Fruit fly (Drosophila melanogaster) whole organism, prepupa: ENCODE data around the gene CG3213.

Experiments
- Blimp-1 ChIP-seq: fragments of 200-800 bp; sonication (Bioruptor generic); optimal IDR thresholded peaks from 3 replicates; lab custom pipeline; 2017; ENCODE audit warnings: missing biosample characterization, missing genetic modification characterization, mild to moderate bottlenecking, moderate library complexity, missing genetic modification reagents
- CG10631 ChIP-seq: fragments of 200-800 bp; sonication (Bioruptor generic); optimal IDR thresholded peaks from 2 replicates; lab custom pipeline; 2016; ENCODE audit warnings: missing biosample characterization, missing genetic modification characterization
- CG10669 ChIP-seq: fragments of 200-800 bp; sonication (Bioruptor generic); optimal IDR thresholded peaks from 3 replicates; lab custom pipeline; 2018; ENCODE audit warnings: missing biosample characterization, mild to moderate bottlenecking, missing genetic modification characterization, moderate library complexity
- CG11902 ChIP-seq: fragments of 200-800 bp; sonication (Bioruptor generic); optimal IDR thresholded peaks from 3 replicates; lab custom pipeline; 2016; ENCODE audit warnings: missing biosample characterization, missing genetic modification characterization
- CG1621 ChIP-seq: fragments of 200-800 bp; sonication (Bioruptor generic); optimal IDR thresholded peaks from 3 replicates; lab custom pipeline; 2018; ENCODE audit warnings: missing biosample characterization, mild to moderate bottlenecking, missing genetic modification characterization
- CG3032 ChIP-seq: fragments of 200-800 bp; optimal IDR thresholded peaks from 2 replicates; lab custom pipeline; 2019; ENCODE audit warnings: missing biosample characterization, mild to moderate bottlenecking, missing genetic modification characterization, moderate library complexity
- CG31627 ChIP-seq: fragments of 200-800 bp; sonication (Bioruptor generic); optimal IDR thresholded peaks from 3 replicates; lab custom pipeline; 2016; ENCODE audit warnings: missing biosample characterization, missing genetic modification characterization
- CG32006 ChIP-seq: fragments of 200-800 bp; sonication (Bioruptor generic); optimal IDR thresholded peaks from 3 replicates; lab custom pipeline; 2017; ENCODE audit warnings: missing biosample characterization, mild to moderate bottlenecking, missing genetic modification characterization
- CG34406 ChIP-seq: fragments of 200-800 bp; sonication (Bioruptor generic); optimal IDR thresholded peaks from 3 replicates; lab custom pipeline; 2016; ENCODE audit warnings: missing biosample characterization, missing genetic modification characterization
- CG3919 ChIP-seq: fragments of 200-800 bp; sonication (Bioruptor generic); optimal IDR thresholded peaks from 3 replicates; lab custom pipeline; 2016; ENCODE audit warnings: missing biosample characterization, missing genetic modification characterization
- CG4318 ChIP-seq: fragments of 200-800 bp; sonication (Bioruptor generic); optimal IDR thresholded peaks from 3 replicates; lab custom pipeline; 2017; ENCODE audit warnings: missing biosample characterization, mild to moderate bottlenecking, missing genetic modification characterization
- CG6163 ChIP-seq: fragments of 200-800 bp; sonication (Bioruptor generic); IDR thresholded peaks from 3 replicates; pipeline ENCODE4 v1.3.6; 2022; ENCODE audit warnings: missing biosample characterization, missing genetic modification characterization
- CG6276 ChIP-seq: fragments of 200-800 bp; sonication (Bioruptor generic); optimal IDR thresholded peaks from 2 replicates; lab custom pipeline; 2017; ENCODE audit warnings: missing biosample characterization, mild to moderate bottlenecking, missing genetic modification characterization
- CG6792 ChIP-seq: fragments of 200-800 bp; sonication (Bioruptor generic); optimal IDR thresholded peaks from 3 replicates; lab custom pipeline; 2016; ENCODE audit warnings: missing biosample characterization, missing genetic modification characterization
- CG6808 ChIP-seq: fragments of 200-800 bp; sonication (Bioruptor generic); optimal IDR thresholded peaks from 3 replicates; lab custom pipeline; 2017; ENCODE audit warnings: missing biosample characterization, missing genetic modification characterization, mild to moderate bottlenecking, moderate library complexity, missing genetic modification reagents
- CG6854 ChIP-seq: fragments of 200-800 bp; sonication (Bioruptor generic); optimal IDR thresholded peaks from 2 replicates; lab custom pipeline; 2017; ENCODE audit warnings: missing biosample characterization, mild to moderate bottlenecking, missing genetic modification characterization
- CG7368 ChIP-seq: fragments of 200-800 bp; sonication (Bioruptor generic); optimal IDR thresholded peaks from 3 replicates; lab custom pipeline; 2016; ENCODE audit warnings: missing biosample characterization, missing genetic modification characterization
- CG8119 ChIP-seq: fragments of 200-800 bp; sonication (Bioruptor generic); IDR thresholded peaks from 3 replicates; pipeline ENCODE4 v1.3.6; 2022; ENCODE audit warnings: missing biosample characterization, missing genetic modification characterization
- CG9139 ChIP-seq: fragments of 200-800 bp; sonication (Bioruptor generic); optimal IDR thresholded peaks from 3 replicates; lab custom pipeline; 2017; ENCODE audit warnings: missing biosample characterization, mild to moderate bottlenecking, missing genetic modification characterization
- Eip75B ChIP-seq: fragments of 200-800 bp; sonication (Bioruptor generic); optimal IDR thresholded peaks from 3 replicates; lab custom pipeline; 2016; ENCODE audit warnings: missing biosample characterization, missing genetic modification characterization
- Eip78C ChIP-seq: fragments of 200-800 bp; sonication (Bioruptor generic); peaks from one replicate; lab custom pipeline; 2016; ENCODE audit warnings: missing biosample characterization, missing genetic modification characterization
- Eip93F ChIP-seq: fragments of 200-800 bp; sonication (Bioruptor generic); optimal IDR thresholded peaks from 2 replicates; lab custom pipeline; 2016; ENCODE audit warnings: missing biosample characterization, mild to moderate bottlenecking, missing genetic modification characterization
- Ets21C ChIP-seq: fragments of 200-800 bp; sonication (Bioruptor generic); optimal IDR thresholded peaks from 3 replicates; lab custom pipeline; 2016; ENCODE audit warnings: missing biosample characterization, missing genetic modification characterization
- Hr39 ChIP-seq: fragments of 200-800 bp; sonication (Bioruptor generic); optimal IDR thresholded peaks from 2 replicates; lab custom pipeline; 2016; ENCODE audit warnings: missing biosample characterization, missing genetic modification characterization
- Hr4 ChIP-seq: fragments of 200-800 bp; sonication (Bioruptor generic); optimal IDR thresholded peaks from 3 replicates; lab custom pipeline; 2016; ENCODE audit warnings: missing biosample characterization, missing genetic modification characterization
- Lpt ChIP-seq: fragments of 200-800 bp; sonication (Bioruptor generic); optimal IDR thresholded peaks from 3 replicates; lab custom pipeline; 2016; ENCODE audit warnings: missing biosample characterization, missing genetic modification characterization
- Met ChIP-seq: fragments of 200-800 bp; sonication (Bioruptor generic); optimal IDR thresholded peaks from 3 replicates; lab custom pipeline; 2016; ENCODE audit warnings: missing biosample characterization, missing genetic modification characterization
- OdsH ChIP-seq: fragments of 200-800 bp; sonication (Bioruptor generic); optimal IDR thresholded peaks from 3 replicates; lab custom pipeline; 2016; ENCODE audit warnings: missing biosample characterization, missing genetic modification characterization
- Smox ChIP-seq: fragments of 200-800 bp; sonication (Bioruptor generic); optimal IDR thresholded peaks from 3 replicates; lab custom pipeline; 2016; ENCODE audit warnings: missing biosample characterization, missing genetic modification characterization
- Sox102F ChIP-seq: fragments of 200-800 bp; sonication (Bioruptor generic); optimal IDR thresholded peaks from 2 replicates; lab custom pipeline; 2016; ENCODE audit warnings: missing biosample characterization, mild to moderate bottlenecking, missing genetic modification characterization
- Sox14 ChIP-seq: fragments of 200-800 bp; sonication (Bioruptor generic); optimal IDR thresholded peaks from 3 replicates; lab custom pipeline; 2016; ENCODE audit warnings: missing biosample characterization, missing genetic modification characterization
- Sox15 ChIP-seq: fragments of 200-800 bp; sonication (Bioruptor generic); optimal IDR thresholded peaks from 3 replicates; lab custom pipeline; 2016; ENCODE audit warnings: missing biosample characterization, missing genetic modification characterization
- achi ChIP-seq: fragments of 200-800 bp; sonication (Bioruptor generic); optimal IDR thresholded peaks from 3 replicates; lab custom pipeline; 2016; ENCODE audit warnings: missing biosample characterization, missing genetic modification characterization
- cyc ChIP-seq: fragments of 200-800 bp; sonication (Bioruptor generic); optimal IDR thresholded peaks from 3 replicates; lab custom pipeline; 2016; ENCODE audit warnings: missing biosample characterization, missing genetic modification characterization
- dsx ChIP-seq: fragments of 200-800 bp; optimal IDR thresholded peaks from 3 replicates; lab custom pipeline; 2019; ENCODE audit warnings: missing biosample characterization, mild to moderate bottlenecking, missing genetic modification characterization, moderate library complexity; ENCODE audit not compliant: poor library complexity, severe bottlenecking
- esn ChIP-seq: fragments of 200-800 bp; sonication (Bioruptor generic); optimal IDR thresholded peaks from 2 replicates; lab custom pipeline; 2016; ENCODE audit warnings: missing biosample characterization, mild to moderate bottlenecking, missing genetic modification characterization, moderate library complexity
- fd59A ChIP-seq: fragments of 200-800 bp; sonication (Bioruptor generic); optimal IDR thresholded peaks from 2 replicates; lab custom pipeline; 2017; ENCODE audit warnings: missing biosample characterization, mild to moderate bottlenecking, missing genetic modification characterization, missing genetic modification reagents
- fd85E ChIP-seq: fragments of 200-800 bp; sonication (Bioruptor generic); optimal IDR thresholded peaks from 3 replicates; lab custom pipeline; 2016; ENCODE audit warnings: missing biosample characterization, missing genetic modification characterization
- lz ChIP-seq: fragments of 200-800 bp; sonication (Bioruptor generic); optimal IDR thresholded peaks from 3 replicates; lab custom pipeline; 2016; ENCODE audit warnings: missing biosample characterization, missing genetic modification characterization
- net ChIP-seq: fragments of 200-800 bp; sonication (Bioruptor generic); optimal IDR thresholded peaks from 3 replicates; lab custom pipeline; 2016; ENCODE audit warnings: missing biosample characterization, missing genetic modification characterization
- pdm3 ChIP-seq: fragments of 200-800 bp; sonication (Bioruptor generic); optimal IDR thresholded peaks from 3 replicates; lab custom pipeline; 2016; ENCODE audit warnings: missing biosample characterization, missing genetic modification characterization
- ss ChIP-seq, 2 experiments: fragments of 200-800 bp; sonication (Bioruptor generic); optimal IDR thresholded peaks; 2 replicates in 1 of 2; 3 replicates in 1 of 2; lab custom pipeline; 2017 to 2018; ENCODE audit warnings: mild to moderate bottlenecking in 2 of 2, missing biosample characterization in 2 of 2, missing genetic modification characterization in 2 of 2, moderate library complexity in 1 of 2
- svp ChIP-seq: fragments of 200-800 bp; sonication (Bioruptor generic); peaks from one replicate; lab custom pipeline; 2016; ENCODE audit warnings: missing biosample characterization, missing genetic modification characterization
- topi ChIP-seq: fragments of 200-800 bp; sonication (Bioruptor generic); optimal IDR thresholded peaks from 3 replicates; lab custom pipeline; 2016; ENCODE audit warnings: missing biosample characterization, missing genetic modification characterization
- vri ChIP-seq: fragments of 200-800 bp; sonication (Bioruptor generic); optimal IDR thresholded peaks from 3 replicates; lab custom pipeline; 2016; ENCODE audit warnings: missing biosample characterization, mild to moderate bottlenecking, missing genetic modification characterization

The CG3213 gene

dm6 chr2L:3478034-3478880 is 41.2 kb downstream of the CG3213 start, which contains the start of gene Thor (continued):
- TF ChIP-seq CG6808 (GFP tag; lab: Kevin White, UChicago) (peak; percentile 44), CG7368 (peak; percentile 34), Met (GFP tag; lab: Kevin White, UChicago) (peak; percentile 17), fd59A (GFP tag; lab: Kevin White, UChicago) (no peak), Lpt (GFP tag; lab: Kevin White, UChicago) (no peak), CG34406 (no peak), CG4318 (GFP tag; lab: Kevin White, UChicago) (no peak), CG6163 (GFP tag; lab: Robert Waterston, UW) (peak; percentile 66), ss (GFP tag; optimal IDR thresholded peaks at IDR 0.05; lab: Kevin White, UChicago) (peak; percentile 47 to 56), CG6792 (GFP tag; lab: Kevin White, UChicago) (peak; percentile 39), esn (GFP tag; lab: Kevin White, UChicago) (peak; percentile 46), CG9139 (GFP tag; lab: Kevin White, UChicago) (peak; percentile 79), cyc (no peak), Eip75B (GFP tag; lab: Kevin White, UChicago) (peak; percentile 26), lz (GFP tag; lab: Kevin White, UChicago) (no peak), Blimp-1 (GFP tag; lab: Kevin White, UChicago) (no peak), CG8119 (GFP tag; lab: Robert Waterston, UW) (peak; percentile 47; the same call in 2 of the 3 replicates), Hr39 (GFP tag; lab: Kevin White, UChicago) (no peak), CG6276 (peak; percentile 1), Eip78C (GFP tag; lab: Kevin White, UChicago) (peak; percentile 79), Eip93F (no peak), Smox (GFP tag; lab: Kevin White, UChicago) (no peak), CG1621 (tag; lab: Kevin White, UChicago) (peak; percentile 7), svp (peak; percentile 79), CG3919 (GFP tag; lab: Kevin White, UChicago) (peak; percentile 49), CG6854 (GFP tag; lab: Kevin White, UChicago) (peak; percentile 30), CG31627 (no peak), Sox14 (GFP tag; lab: Kevin White, UChicago) (peak; percentile 11), achi (GFP tag; lab: Kevin White, UChicago) (no peak), Ets21C (GFP tag; lab: Kevin White, UChicago) (no peak), CG3032 (no peak), CG11902 (GFP tag; lab: Kevin White, UChicago) (no peak), topi (GFP tag; lab: Kevin White, UChicago) (peak; percentile 43), Sox102F (GFP tag; lab: Kevin White, UChicago) (peak; percentile 49)

DNA sequence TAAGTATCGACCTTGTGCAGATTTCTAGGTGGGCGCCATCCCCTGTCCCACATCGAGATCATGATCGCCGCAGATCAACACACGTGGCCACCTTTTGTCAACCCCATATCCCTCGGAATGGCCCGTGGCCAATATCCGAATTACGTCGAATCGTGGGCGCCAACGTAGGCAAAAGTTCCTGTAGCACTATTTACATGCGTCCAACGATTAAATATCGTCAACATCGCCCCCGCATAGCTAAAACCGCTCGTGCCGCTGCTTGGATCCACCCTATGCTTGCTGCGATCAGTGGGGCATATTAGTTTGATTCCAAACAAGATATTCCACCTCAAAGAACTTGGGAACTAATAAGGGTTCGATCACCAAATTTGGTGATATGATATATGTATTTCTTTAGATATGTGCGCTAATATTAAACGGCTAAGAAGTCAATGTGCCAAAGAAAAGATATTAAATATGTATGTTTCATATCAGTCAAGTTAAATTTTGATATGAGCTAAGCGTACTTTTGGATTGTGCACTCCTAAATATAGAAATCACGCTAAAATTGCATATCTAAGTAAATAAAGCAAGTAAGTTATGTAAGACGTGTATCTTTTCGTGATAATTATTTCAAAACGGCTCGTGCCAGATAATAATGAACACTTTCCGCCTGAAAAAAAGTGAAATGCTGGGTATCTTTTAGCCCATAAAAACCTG is 42.2 kb downstream of the CG3213 start:
- TF ChIP-seq svp (no peak), CG10669 (no peak), net (GFP tag; lab: Kevin White, UChicago) (peak; percentile 54), achi (GFP tag; lab: Kevin White, UChicago) (peak; percentile 1), CG6854 (GFP tag; lab: Kevin White, UChicago) (no peak), CG6808 (GFP tag; lab: Kevin White, UChicago) (no peak), CG6276 (peak; percentile 8), pdm3 (GFP tag; lab: Kevin White, UChicago) (peak; percentile 14), Eip78C (GFP tag; lab: Kevin White, UChicago) (peak; percentile 84), vri (GFP tag; lab: Kevin White, UChicago) (no peak), dsx (GFP tag; lab: Kevin White, UChicago) (no peak), CG8119 (GFP tag; lab: Robert Waterston, UW) (peak; percentile 41; the same call in 1 of the 3 replicates), Sox14 (GFP tag; lab: Kevin White, UChicago) (peak; percentile 25), CG3919 (GFP tag; lab: Kevin White, UChicago) (peak; percentile 18), Blimp-1 (GFP tag; lab: Kevin White, UChicago) (no peak), lz (GFP tag; lab: Kevin White, UChicago) (peak; percentile 6), Sox15 (GFP tag; lab: Kevin White, UChicago) (no peak), Hr4 (GFP tag; lab: Kevin White, UChicago) (peak; percentile 61), CG4318 (GFP tag; lab: Kevin White, UChicago) (peak; percentile 29), CG1621 (tag; lab: Kevin White, UChicago) (no peak), CG32006 (GFP tag; lab: Kevin White, UChicago) (peak; percentile 70), ss (GFP tag; optimal IDR thresholded peaks at IDR 0.05; lab: Kevin White, UChicago) (no peak), topi (GFP tag; lab: Kevin White, UChicago) (peak; percentile 4), CG10631 (peak; percentile 3), Eip93F (no peak), fd85E (GFP tag; lab: Kevin White, UChicago) (no peak), OdsH (GFP tag; lab: Kevin White, UChicago) (peak; percentile 40)
